Fruit fly (Drosophila melanogaster) whole organism, adult: Measurements from ENCODE around the gene CG14105.
A peak's percentile ranks its signal among the peaks of the same experiment; 100 is the strongest.

ENCODE experiments used
- CG11617 ChIP-seq: fragments of 200-800 bp; sonication (Bioruptor generic); optimal IDR thresholded peaks from 2 replicates; lab custom pipeline; 2017; ENCODE audit warnings: mild to moderate bottlenecking, missing biosample characterization, missing genetic modification reagents, missing genetic modification characterization
- CG12768 ChIP-seq: fragments of 200-800 bp; sonication (Bioruptor generic); optimal IDR thresholded peaks from 2 replicates; lab custom pipeline; 2017; ENCODE audit warnings: missing biosample characterization, missing genetic modification characterization, mild to moderate bottlenecking, moderate library complexity, missing genetic modification reagents
- CG14711 ChIP-seq: fragments of 200-800 bp; sonication (Bioruptor generic); optimal IDR thresholded peaks from 2 replicates; lab custom pipeline; 2018; ENCODE audit warnings: missing biosample characterization, mild to moderate bottlenecking, missing genetic modification characterization, moderate library complexity
- CG1620 ChIP-seq: fragments of 200-800 bp; sonication (Bioruptor generic); optimal IDR thresholded peaks from 2 replicates; lab custom pipeline; 2016; ENCODE audit warnings: missing biosample characterization, missing genetic modification characterization
- CG33017 ChIP-seq: fragments of 200-800 bp; sonication (Bioruptor generic); optimal IDR thresholded peaks from 2 replicates; lab custom pipeline; 2018; ENCODE audit warnings: missing biosample characterization, mild to moderate bottlenecking, missing genetic modification characterization, moderate library complexity
- CG5204 ChIP-seq: fragments of 200-800 bp; sonication (Bioruptor generic); optimal IDR thresholded peaks from 2 replicates; lab custom pipeline; 2016; ENCODE audit warnings: missing biosample characterization, missing genetic modification characterization
- CG7045 ChIP-seq: fragments of 200-800 bp; sonication (Bioruptor generic); optimal IDR thresholded peaks from 2 replicates; lab custom pipeline; 2017; ENCODE audit warnings: missing biosample characterization, mild to moderate bottlenecking, missing genetic modification characterization
- CG7101 ChIP-seq: fragments of 200-800 bp; sonication (Bioruptor generic); optimal IDR thresholded peaks from 2 replicates; lab custom pipeline; 2018; ENCODE audit warnings: missing biosample characterization, mild to moderate bottlenecking, missing genetic modification characterization, moderate library complexity
- Clk ChIP-seq: fragments of 200-800 bp; sonication (Bioruptor generic); optimal IDR thresholded peaks from 2 replicates; lab custom pipeline; 2017; ENCODE audit warnings: missing biosample characterization, missing genetic modification characterization
- Crg-1 ChIP-seq: fragments of 200-800 bp; sonication (Bioruptor generic); optimal IDR thresholded peaks from 2 replicates; lab custom pipeline; 2016; ENCODE audit warnings: missing biosample characterization, missing genetic modification characterization
- Hr96 ChIP-seq: fragments of 200-800 bp; sonication (Bioruptor generic); optimal IDR thresholded peaks from 2 replicates; lab custom pipeline; 2016; ENCODE audit warnings: missing biosample characterization, missing genetic modification characterization
- Mnt ChIP-seq: fragments of 200-800 bp; sonication (Bioruptor generic); optimal IDR thresholded peaks from 2 replicates; lab custom pipeline; 2016; ENCODE audit warnings: missing biosample characterization, mild to moderate bottlenecking, missing genetic modification characterization
- bab1 ChIP-seq: fragments of 200-800 bp; sonication (Bioruptor generic); optimal IDR thresholded peaks from 3 replicates; lab custom pipeline; 2019; ENCODE audit warnings: missing biosample characterization, mild to moderate bottlenecking, missing genetic modification characterization, moderate library complexity
- cic ChIP-seq: fragments of 200-800 bp; sonication (Bioruptor generic); optimal IDR thresholded peaks from 2 replicates; lab custom pipeline; 2017; ENCODE audit warnings: missing biosample characterization, mild to moderate bottlenecking, missing genetic modification characterization, moderate library complexity
- cnc ChIP-seq, 2 experiments: fragments of >200 bp; optimal IDR thresholded peaks; 2 replicates each; lab custom pipeline; 2017
- kay ChIP-seq: fragments of 200-800 bp; sonication (Bioruptor generic); peaks from one replicate; lab custom pipeline; 2016; ENCODE audit warnings: missing biosample characterization, missing genetic modification characterization, borderline replicate concordance
- ovo ChIP-seq: fragments of 200-800 bp; sonication (Bioruptor generic); optimal IDR thresholded peaks from 2 replicates; lab custom pipeline; 2016; ENCODE audit warnings: missing biosample characterization, missing genetic modification characterization
- pad ChIP-seq: fragments of 200-800 bp; sonication (Bioruptor generic); optimal IDR thresholded peaks from 3 replicates; lab custom pipeline; 2017; ENCODE audit warnings: missing biosample characterization, missing genetic modification characterization, mild to moderate bottlenecking, moderate library complexity, missing genetic modification reagents
- tj ChIP-seq: fragments of 200-800 bp; sonication (Bioruptor generic); optimal IDR thresholded peaks from 3 replicates; lab custom pipeline; 2017; ENCODE audit warnings: missing biosample characterization, mild to moderate bottlenecking, missing genetic modification characterization, moderate library complexity
- toe ChIP-seq: fragments of 200-800 bp; sonication (Bioruptor generic); optimal IDR thresholded peaks from 2 replicates; lab custom pipeline; 2016; ENCODE audit warnings: missing biosample characterization, missing genetic modification characterization

The CG14105 gene

dm6 chr3L:13426573-13426972 is at the start of gene CG14105:
Gene CG14105, minus strand, starts transcription at chr3L:13426673.
- TF ChIP-seq Mnt (GFP tag; lab: Kevin White, UChicago): no peak
- TF ChIP-seq CG33017 (tag; lab: Kevin White, UChicago): no peak
- no peak for TF ChIP-seq toe (GFP tag; lab: Kevin White, UChicago)
- TF ChIP-seq CG14711: no peak
- TF ChIP-seq CG7101 (tag; lab: Kevin White, UChicago): no peak
- TF ChIP-seq CG5204: no peak
- TF ChIP-seq Crg-1 (GFP tag; lab: Kevin White, UChicago): no peak
- TF ChIP-seq tj (GFP tag; lab: Kevin White, UChicago): no peak
- no peak for TF ChIP-seq CG1620 (GFP tag; lab: Kevin White, UChicago)

dm6 chr3L:13476070-13476469 is 49.6 kb upstream of the CG14105 start:
- TF ChIP-seq pad (no peak), tj (GFP tag; lab: Kevin White, UChicago) (no peak), CG7045 (GFP tag; lab: Kevin White, UChicago) (no peak), Clk (GFP tag; lab: Kevin White, UChicago) (no peak), Hr96 (GFP tag; lab: Kevin White, UChicago) (no peak)

dm6 chr3L:13474607-13475006 is 48.1 kb upstream of the CG14105 start, which contains the start of gene CG10089:
Gene CG10089, minus strand, starts transcription at chr3L:13474787.
- no peak for TF ChIP-seq CG5204
- TF ChIP-seq kay (GFP tag; lab: Kevin White, UChicago): no peak
- no peak for TF ChIP-seq cic (GFP tag; lab: Kevin White, UChicago)
- TF ChIP-seq CG33017 (tag; lab: Kevin White, UChicago): no peak
- no peak for TF ChIP-seq CG12768
- no peak for TF ChIP-seq Clk (GFP tag; lab: Kevin White, UChicago)
- TF ChIP-seq CG11617 (GFP tag; lab: Kevin White, UChicago): no peak
- TF ChIP-seq Hr96 (GFP tag; lab: Kevin White, UChicago): no peak
- TF ChIP-seq toe (GFP tag; lab: Kevin White, UChicago): no peak
- no peak for TF ChIP-seq Crg-1 (GFP tag; lab: Kevin White, UChicago)
- TF ChIP-seq pad: no peak
- no peak for TF ChIP-seq CG7101 (tag; lab: Kevin White, UChicago)
- no peak for TF ChIP-seq bab1 (GFP tag; lab: Kevin White, UChicago)

dm6 chr3L:13457133-13457532 is 30.7 kb upstream of the CG14105 start, which contains the start of gene CG10116:
Gene CG10116, minus strand, starts transcription at chr3L:13457238.
- TF ChIP-seq cnc (optimal IDR thresholded peaks at IDR 0.05; lab: Kevin White, UChicago) (no peak), pad (no peak), Clk (GFP tag; lab: Kevin White, UChicago) (no peak), cic (GFP tag; lab: Kevin White, UChicago) (peak; percentile 90)

dm6 chr3L:13454755-13455154 is 28.3 kb upstream of the CG14105 start:
- TF ChIP-seq CG5204: no peak
- TF ChIP-seq CG7101 (tag; lab: Kevin White, UChicago): no peak
- TF ChIP-seq CG1620 (GFP tag; lab: Kevin White, UChicago): no peak
- TF ChIP-seq CG7045 (GFP tag; lab: Kevin White, UChicago): peak; percentile 5
- TF ChIP-seq bab1 (GFP tag; lab: Kevin White, UChicago): no peak
- no peak for TF ChIP-seq CG12768
- TF ChIP-seq CG14711: no peak
- no peak for TF ChIP-seq cnc (optimal IDR thresholded peaks at IDR 0.05; lab: Kevin White, UChicago)
- no peak for TF ChIP-seq Hr96 (GFP tag; lab: Kevin White, UChicago)
- no peak for TF ChIP-seq pad
- TF ChIP-seq Crg-1 (GFP tag; lab: Kevin White, UChicago): no peak
- peak; percentile 0 for TF ChIP-seq CG33017 (tag; lab: Kevin White, UChicago)
- no peak for TF ChIP-seq CG11617 (GFP tag; lab: Kevin White, UChicago)
- TF ChIP-seq Clk (GFP tag; lab: Kevin White, UChicago): no peak
- TF ChIP-seq toe (GFP tag; lab: Kevin White, UChicago): no peak
- no peak for TF ChIP-seq ovo

dm6 chr3L:13452281-13452680 is 25.8 kb upstream of the CG14105 start:
- TF ChIP-seq CG12768 (no peak), CG7045 (GFP tag; lab: Kevin White, UChicago) (no peak), cic (GFP tag; lab: Kevin White, UChicago) (no peak), Mnt (GFP tag; lab: Kevin White, UChicago) (no peak), cnc (optimal IDR thresholded peaks at IDR 0.05; lab: Kevin White, UChicago) (no peak), toe (GFP tag; lab: Kevin White, UChicago) (no peak), CG1620 (GFP tag; lab: Kevin White, UChicago) (no peak), pad (no peak), bab1 (GFP tag; lab: Kevin White, UChicago) (no peak), CG33017 (tag; lab: Kevin White, UChicago) (no peak), Crg-1 (GFP tag; lab: Kevin White, UChicago) (no peak), CG11617 (GFP tag; lab: Kevin White, UChicago) (no peak), CG5204 (no peak), CG7101 (tag; lab: Kevin White, UChicago) (no peak), Hr96 (GFP tag; lab: Kevin White, UChicago) (no peak), CG14711 (no peak), ovo (no peak)

- TF ChIP-seq CG7101 (tag; lab: Kevin White, UChicago): no peak
- TF ChIP-seq pad: no peak
- TF ChIP-seq kay (GFP tag; lab: Kevin White, UChicago): no peak
- TF ChIP-seq bab1 (GFP tag; lab: Kevin White, UChicago): no peak
These were observed 25.1 kb upstream of the CG14105 start for dm6 chr3L:13451562-13451961.
